Fruit fly (Drosophila melanogaster) whole organism, embryonic: ENCODE results near the gene CG46310.

Source experiments
- BEAF-32 ChIP-seq: fragments of 200-800 bp; sonication (Bioruptor generic); optimal IDR thresholded peaks from 3 replicates; lab custom pipeline; 2017; ENCODE audit warnings: missing biosample characterization, missing genetic modification characterization, mild to moderate bottlenecking, moderate library complexity, missing genetic modification reagents
- Bdp1 ChIP-seq: fragments of 200-800 bp; sonication (Bioruptor generic); optimal IDR thresholded peaks from 3 replicates; lab custom pipeline; 2016; ENCODE audit warnings: missing biosample characterization, missing genetic modification characterization
- Bteb2 ChIP-seq: fragments of 200-800 bp; sonication (Bioruptor generic); optimal IDR thresholded peaks from 2 replicates; lab custom pipeline; 2016; ENCODE audit warnings: missing biosample characterization, missing genetic modification characterization
- CG12104 ChIP-seq: fragments of 200-800 bp; sonication (Bioruptor generic); optimal IDR thresholded peaks from 3 replicates; lab custom pipeline; 2016; ENCODE audit warnings: missing biosample characterization, missing genetic modification characterization
- CG12769 ChIP-seq: fragments of 200-800 bp; sonication (Bioruptor generic); optimal IDR thresholded peaks from 2 replicates; lab custom pipeline; 2019; ENCODE audit warnings: missing biosample characterization, mild to moderate bottlenecking, missing genetic modification characterization, moderate library complexity
- CG13287 ChIP-seq: fragments of 200-800 bp; sonication (Bioruptor generic); IDR thresholded peaks from 2 replicates; pipeline ENCODE4 v1.3.6; 2022; ENCODE audit warnings: missing biosample characterization, missing genetic modification characterization; ENCODE audit not compliant: partially characterized antibody
- CG14050 ChIP-seq: fragments of 200-800 bp; sonication (Bioruptor generic); IDR thresholded peaks from 3 replicates; pipeline ENCODE4 v1.3.6; 2022; ENCODE audit warnings: missing biosample characterization, missing genetic modification characterization
- CG14860 ChIP-seq: fragments of 200-800 bp; sonication (Bioruptor generic); IDR thresholded peaks from 3 replicates; pipeline ENCODE4 v1.3.6; 2022; ENCODE audit warnings: missing biosample characterization, missing genetic modification characterization; ENCODE audit not compliant: partially characterized antibody
- CG15479 ChIP-seq: fragments of 200-800 bp; sonication (Bioruptor generic); optimal IDR thresholded peaks from 3 replicates; lab custom pipeline; 2019; ENCODE audit warnings: missing biosample characterization, mild to moderate bottlenecking, missing genetic modification characterization, moderate library complexity
- CG2202 ChIP-seq: fragments of 200-800 bp; sonication (Bioruptor generic); optimal IDR thresholded peaks from 2 replicates; lab custom pipeline; 2018; ENCODE audit warnings: missing biosample characterization, mild to moderate bottlenecking, missing genetic modification characterization
- CG32772 ChIP-seq: fragments of 200-800 bp; sonication (Bioruptor generic); IDR thresholded peaks from 2 replicates; pipeline ENCODE4 v1.3.6; 2022; ENCODE audit warnings: missing biosample characterization, missing genetic modification characterization
- CG34224 ChIP-seq: fragments of 200-800 bp; sonication (Bioruptor generic); IDR thresholded peaks from 3 replicates; pipeline ENCODE4 v1.3.6; 2022; ENCODE audit warnings: missing biosample characterization, missing genetic modification characterization; ENCODE audit not compliant: partially characterized antibody
- CG3847 ChIP-seq: fragments of 200-800 bp; sonication (Bioruptor generic); IDR thresholded peaks from 2 replicates; pipeline ENCODE4 v1.3.6; 2022; ENCODE audit warnings: missing biosample characterization, missing genetic modification characterization
- CG4424 ChIP-seq: fragments of 200-800 bp; sonication (Bioruptor generic); optimal IDR thresholded peaks from 3 replicates; lab custom pipeline; 2016; ENCODE audit warnings: missing biosample characterization, missing genetic modification characterization
- CG6791 ChIP-seq: fragments of 200-800 bp; sonication (Bioruptor generic); IDR thresholded peaks from 3 replicates; pipeline ENCODE4 v1.3.6; 2022; ENCODE audit warnings: missing biosample characterization, missing genetic modification characterization; ENCODE audit not compliant: partially characterized antibody
- CG7786 ChIP-seq: fragments of 200-800 bp; sonication (Bioruptor generic); optimal IDR thresholded peaks from 2 replicates; lab custom pipeline; 2016; ENCODE audit warnings: missing biosample characterization, missing genetic modification characterization
- CG8290 ChIP-seq, 3 experiments: fragments of 200-800 bp; sonication (Bioruptor generic); optimal IDR thresholded peaks; 2 replicates each; lab custom pipeline; 2016 to 2019; ENCODE audit warnings: missing biosample characterization in 3 of 3, missing genetic modification characterization in 3 of 3, mild to moderate bottlenecking in 2 of 3, moderate library complexity in 1 of 3
- CG9437 ChIP-seq: fragments of 200-800 bp; sonication (Bioruptor generic); optimal IDR thresholded peaks from 2 replicates; lab custom pipeline; 2018; ENCODE audit warnings: missing biosample characterization, mild to moderate bottlenecking, missing genetic modification characterization
- CG9727 ChIP-seq: fragments of 200-800 bp; sonication (Bioruptor generic); optimal IDR thresholded peaks from 3 replicates; lab custom pipeline; 2017; ENCODE audit warnings: missing biosample characterization, mild to moderate bottlenecking, missing genetic modification characterization
- CG9797 ChIP-seq: fragments of 200-800 bp; sonication (Bioruptor generic); optimal IDR thresholded peaks from 3 replicates; lab custom pipeline; 2018; ENCODE audit warnings: missing biosample characterization, mild to moderate bottlenecking, missing genetic modification characterization
- Chrac-16 ChIP-seq: fragments of 200-800 bp; sonication (Bioruptor generic); optimal IDR thresholded peaks from 3 replicates; lab custom pipeline; 2016; ENCODE audit warnings: missing biosample characterization, missing genetic modification characterization
- D19B ChIP-seq: fragments of 200-800 bp; sonication (Bioruptor generic); optimal IDR thresholded peaks from 2 replicates; lab custom pipeline; 2017; ENCODE audit warnings: missing biosample characterization, mild to moderate bottlenecking, missing genetic modification characterization
- Dp ChIP-seq: fragments of 200-800 bp; sonication (Bioruptor generic); optimal IDR thresholded peaks from 2 replicates; lab custom pipeline; 2018; ENCODE audit warnings: missing biosample characterization, mild to moderate bottlenecking, missing genetic modification characterization, moderate library complexity
- ERR ChIP-seq: fragments of 200-800 bp; sonication (Bioruptor generic); optimal IDR thresholded peaks from 2 replicates; lab custom pipeline; 2016; ENCODE audit warnings: missing biosample characterization, missing genetic modification characterization
- Hmx ChIP-seq: fragments of 200-800 bp; sonication (Bioruptor generic); optimal IDR thresholded peaks from 2 replicates; lab custom pipeline; 2016; ENCODE audit warnings: missing biosample characterization, missing genetic modification characterization
- Hr39 ChIP-seq: fragments of >200 bp; optimal IDR thresholded peaks from 2 replicates; lab custom pipeline; 2017
- Hr78 ChIP-seq, 2 experiments: fragments of 200-800 bp in 1 of 2; fragments of >200 bp in 1 of 2; sonication (Bioruptor generic) in 1 of 2; optimal IDR thresholded peaks; 2 replicates each; lab custom pipeline; 2017 to 2019; ENCODE audit warnings: missing biosample characterization in 2 of 2, missing genetic modification characterization in 2 of 2, mild to moderate bottlenecking in 1 of 2, moderate library complexity in 1 of 2
- MTF-1 ChIP-seq: fragments of 200-800 bp; sonication (Bioruptor generic); optimal IDR thresholded peaks from 2 replicates; lab custom pipeline; 2018; ENCODE audit warnings: missing biosample characterization, mild to moderate bottlenecking, missing genetic modification characterization, borderline replicate concordance
- Max ChIP-seq: fragments of 200-800 bp; sonication (Bioruptor generic); optimal IDR thresholded peaks from 2 replicates; lab custom pipeline; 2016; ENCODE audit warnings: missing biosample characterization, mild to moderate bottlenecking, missing genetic modification characterization
- Med ChIP-seq: fragments of 200-800 bp; sonication (Bioruptor generic); peaks from one replicate; lab custom pipeline; 2016; ENCODE audit warnings: missing biosample characterization, missing genetic modification characterization, mild to moderate bottlenecking, inconsistent platforms, moderate library complexity
- Mes4 ChIP-seq: fragments of 200-800 bp; sonication (Bioruptor generic); optimal IDR thresholded peaks from 2 replicates; lab custom pipeline; 2016; ENCODE audit warnings: missing biosample characterization, missing genetic modification characterization
- Poxn ChIP-seq: fragments of 200-800 bp; sonication (Bioruptor generic); IDR thresholded peaks from 2 replicates; pipeline ENCODE4 v1.3.6; 2022; ENCODE audit warnings: missing biosample characterization, missing genetic modification characterization
- Scr ChIP-seq: fragments of 200-800 bp; sonication (Bioruptor generic); IDR thresholded peaks from 2 replicates; pipeline ENCODE4 v1.3.6; 2022; ENCODE audit warnings: missing biosample characterization, missing genetic modification characterization; ENCODE audit not compliant: partially characterized antibody
- Spps ChIP-seq: fragments of 200-800 bp; sonication (Bioruptor generic); optimal IDR thresholded peaks from 2 replicates; lab custom pipeline; 2018; ENCODE audit warnings: missing biosample characterization, mild to moderate bottlenecking, missing genetic modification characterization
- Sry-δ ChIP-seq: fragments of 200-800 bp; sonication (Bioruptor generic); optimal IDR thresholded peaks from 2 replicates; lab custom pipeline; 2016; ENCODE audit warnings: missing biosample characterization, missing genetic modification characterization
- Ssrp ChIP-seq: fragments of 200-800 bp; sonication (Bioruptor generic); optimal IDR thresholded peaks from 2 replicates; lab custom pipeline; 2018; ENCODE audit warnings: missing biosample characterization, mild to moderate bottlenecking, missing genetic modification characterization, moderate library complexity
- cad ChIP-seq: fragments of >200 bp; optimal IDR thresholded peaks from 2 replicates; lab custom pipeline; 2017; ENCODE audit warnings: missing biosample characterization, missing genetic modification characterization
- crol ChIP-seq: fragments of 200-800 bp; sonication (Bioruptor generic); IDR thresholded peaks from 2 replicates; pipeline ENCODE4 v1.3.6; 2022; ENCODE audit warnings: missing biosample characterization, missing genetic modification characterization
- esg ChIP-seq: fragments of 200-800 bp; sonication (Bioruptor generic); conservative IDR thresholded peaks from 2 replicates; pipeline ENCODE4 v1.3.6; 2022; ENCODE audit warnings: missing biosample characterization, missing genetic modification characterization
- fd102C ChIP-seq: fragments of 200-800 bp; sonication (Bioruptor generic); optimal IDR thresholded peaks from 2 replicates; lab custom pipeline; 2018; ENCODE audit warnings: missing biosample characterization, mild to moderate bottlenecking, missing genetic modification characterization, moderate library complexity
- h ChIP-seq: fragments of >200 bp; optimal IDR thresholded peaks from 2 replicates; lab custom pipeline; 2017
- kah ChIP-seq: fragments of 200-800 bp; sonication (Bioruptor generic); optimal IDR thresholded peaks from 2 replicates; lab custom pipeline; 2018; ENCODE audit warnings: missing biosample characterization, mild to moderate bottlenecking, missing genetic modification characterization
- ken ChIP-seq: fragments of 200-800 bp; sonication (Bioruptor generic); IDR thresholded peaks from 3 replicates; pipeline ENCODE4 v1.3.6; 2022; ENCODE audit warnings: missing biosample characterization, missing genetic modification characterization
- nmo ChIP-seq: fragments of 200-800 bp; sonication (Bioruptor generic); optimal IDR thresholded peaks from 2 replicates; lab custom pipeline; 2018; ENCODE audit warnings: missing biosample characterization, mild to moderate bottlenecking, missing genetic modification characterization, moderate library complexity
- pan ChIP-seq, 4 experiments: fragments of >200 bp in 3 of 4; fragments of 200-800 bp in 1 of 4; sonication (Bioruptor generic) in 1 of 4; optimal IDR thresholded peaks in 3 of 4; IDR thresholded peaks in 1 of 4; 2 replicates each; pipeline versions ENCODE4 v1.3.6 to Lab custom; 2017 to 2022; ENCODE audit warnings: missing biosample characterization in 2 of 4, missing genetic modification characterization in 2 of 4, mixed read lengths in 1 of 4
- pho ChIP-seq: fragments of 200-800 bp; sonication (Bioruptor generic); optimal IDR thresholded peaks from 2 replicates; lab custom pipeline; 2016; ENCODE audit warnings: missing biosample characterization, missing genetic modification characterization
- pita ChIP-seq: fragments of 200-800 bp; sonication (Bioruptor generic); optimal IDR thresholded peaks from 2 replicates; lab custom pipeline; 2017; ENCODE audit warnings: missing biosample characterization, mild to moderate bottlenecking, missing genetic modification characterization
- ro ChIP-seq: fragments of 200-800 bp; sonication (Bioruptor generic); IDR thresholded peaks from 2 replicates; pipeline ENCODE4 v1.3.6; 2022; ENCODE audit warnings: missing biosample characterization, missing genetic modification characterization
- trem ChIP-seq: fragments of 200-800 bp; optimal IDR thresholded peaks from 3 replicates; lab custom pipeline; 2019; ENCODE audit warnings: missing biosample characterization, mild to moderate bottlenecking, missing genetic modification characterization, moderate library complexity
- twi ChIP-seq: fragments of 200-800 bp; optimal IDR thresholded peaks from 2 replicates; lab custom pipeline; 2019; ENCODE audit warnings: missing biosample characterization, mild to moderate bottlenecking, missing genetic modification characterization, moderate library complexity

Gene CG46310

DNA sequence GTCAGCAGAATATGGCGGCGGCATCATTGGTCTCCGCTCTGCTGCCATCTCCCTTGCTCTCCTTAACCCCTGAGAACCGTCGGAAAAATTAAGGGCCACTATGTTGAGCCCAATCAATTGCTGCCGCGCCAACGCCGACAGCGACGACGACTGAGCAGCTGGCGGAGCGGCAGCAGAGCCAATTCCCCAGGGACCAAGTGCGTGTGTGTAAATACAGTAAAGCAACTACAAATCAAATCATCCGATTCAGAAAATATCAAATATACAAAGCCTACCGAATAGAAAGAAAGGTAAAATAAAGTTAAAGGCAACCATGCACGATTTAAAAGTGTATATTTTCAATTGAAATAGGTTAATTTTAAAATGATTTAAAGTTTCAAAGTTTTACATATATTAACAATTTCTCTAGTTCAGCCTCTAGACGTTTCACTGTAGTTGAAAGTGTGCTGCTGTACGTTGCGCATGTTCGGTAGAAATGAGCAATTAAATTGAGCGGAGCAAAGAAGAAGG lies 38.1 kb downstream of the CG46310 start (continued):
- no peak for TF ChIP-seq cad (GFP tag; lab: Kevin White, UChicago)
- no peak for TF ChIP-seq Hr78 (GFP tag; optimal IDR thresholded peaks at IDR 0.05; lab: Kevin White, UChicago)
- TF ChIP-seq pho (GFP tag; lab: Kevin White, UChicago), result peak; percentile 4
- TF ChIP-seq CG2202 (tag; lab: Kevin White, UChicago), result no peak
- no peak for TF ChIP-seq Hr39 (lab: Kevin White, UChicago)
- TF ChIP-seq twi, result no peak
- peak; percentile 60 for TF ChIP-seq nmo (GFP tag; lab: Kevin White, UChicago)
- peak; percentile 4 for TF ChIP-seq CG4424 (GFP tag; lab: Kevin White, UChicago)
- no peak for TF ChIP-seq CG34224 (GFP tag; lab: Robert Waterston, UW)
- TF ChIP-seq Scr (GFP tag; lab: Robert Waterston, UW), result no peak
- peak; percentile 1 for TF ChIP-seq CG7786 (GFP tag; lab: Kevin White, UChicago)
- no peak for TF ChIP-seq pan (optimal IDR thresholded peaks at IDR 0.05; lab: Kevin White, UChicago)
- TF ChIP-seq pan (GFP tag; optimal IDR thresholded peaks at IDR 0.05 in 1 of 2, IDR thresholded peaks at IDR 0.05 in 1 of 2), result peak in 1 of 2 experiments; percentile 15
- TF ChIP-seq ro, result no peak
- no peak for TF ChIP-seq ERR (GFP tag; lab: Kevin White, UChicago)
- TF ChIP-seq Ssrp (tag; lab: Kevin White, UChicago), result no peak
- peak; percentile 74 for TF ChIP-seq CG9727 (GFP tag; lab: Kevin White, UChicago)
- TF ChIP-seq kah (GFP tag; lab: Kevin White, UChicago), result no peak
- peak; percentile 21 for TF ChIP-seq Chrac-16 (GFP tag; lab: Kevin White, UChicago)
- no peak for TF ChIP-seq CG6791 (GFP tag; lab: Robert Waterston, UW)
- no peak for TF ChIP-seq BEAF-32 (GFP tag; lab: Kevin White, UChicago)
- peak; percentile 38 for TF ChIP-seq CG8290 (GFP tag; optimal IDR thresholded peaks at IDR 0.05; lab: Kevin White, UChicago)
- no peak for TF ChIP-seq CG8290 (tag; optimal IDR thresholded peaks at IDR 0.05; lab: Kevin White, UChicago)
- TF ChIP-seq pita, result no peak
- TF ChIP-seq Mes4 (GFP tag; lab: Kevin White, UChicago), result no peak
- TF ChIP-seq CG9797, result no peak
- peak; percentile 38 for TF ChIP-seq Max (GFP tag; lab: Kevin White, UChicago)
- TF ChIP-seq CG15479 (GFP tag; lab: Kevin White, UChicago), result no peak
- peak; percentile 39 for TF ChIP-seq trem (tag; lab: Kevin White, UChicago)
- TF ChIP-seq CG32772 (GFP tag; lab: Robert Waterston, UW), result no peak
- peak; percentile 22 for TF ChIP-seq D19B (GFP tag; lab: Kevin White, UChicago)
- peak; percentile 39; the same call in 1 of the 3 replicates for TF ChIP-seq CG14050 (GFP tag; lab: Robert Waterston, UW)
- TF ChIP-seq h (lab: Kevin White, UChicago), result no peak
- no peak for TF ChIP-seq esg
- no peak for TF ChIP-seq Hmx (GFP tag; lab: Kevin White, UChicago)
- TF ChIP-seq Sry-δ (GFP tag; lab: Kevin White, UChicago), result no peak
- TF ChIP-seq Dp (GFP tag; lab: Kevin White, UChicago), result no peak
- TF ChIP-seq CG13287 (GFP tag; lab: Robert Waterston, UW), result no peak
- no peak for TF ChIP-seq CG12104
- peak; percentile 54 for TF ChIP-seq CG12769
- TF ChIP-seq CG9437 (GFP tag; lab: Kevin White, UChicago), result no peak
- TF ChIP-seq Poxn, result no peak
- TF ChIP-seq crol (GFP tag; lab: Robert Waterston, UW), result no peak
- peak; percentile 83 for TF ChIP-seq Med (GFP tag; lab: Kevin White, UChicago)
- no peak for TF ChIP-seq Bdp1 (GFP tag; lab: Kevin White, UChicago)
- TF ChIP-seq fd102C, result no peak
- TF ChIP-seq Bteb2 (GFP tag; lab: Kevin White, UChicago), result no peak
- no peak for TF ChIP-seq CG14860 (GFP tag; lab: Robert Waterston, UW)
- peak; percentile 18 for TF ChIP-seq Spps (tag; lab: Kevin White, UChicago)
- no peak; the same call in 1 of the 2 replicates for TF ChIP-seq CG3847
- TF ChIP-seq MTF-1 (GFP tag; lab: Kevin White, UChicago), result no peak
- TF ChIP-seq ken (GFP tag; lab: Robert Waterston, UW), result peak; percentile 56; the same call in 2 of the 3 replicates
